Fruit fly (Drosophila melanogaster) whole organism, pupa: Measurements from ENCODE around the gene LManV.

Experiments
- CG32121 ChIP-seq: fragments of 200-800 bp; sonication (Bioruptor generic); IDR thresholded peaks from 2 replicates; pipeline ENCODE4 v1.3.6; 2022; ENCODE audit warnings: missing biosample characterization, missing genetic modification characterization
- CG8301 ChIP-seq: fragments of 200-800 bp; sonication (Bioruptor generic); optimal IDR thresholded peaks from 2 replicates; lab custom pipeline; 2018; ENCODE audit warnings: missing biosample characterization, mild to moderate bottlenecking, missing genetic modification characterization
- EcR ChIP-seq: fragments of 200-800 bp; sonication (Bioruptor generic); optimal IDR thresholded peaks from 3 replicates; lab custom pipeline; 2019; ENCODE audit warnings: missing biosample characterization, missing genetic modification characterization, mild to moderate bottlenecking, moderate library complexity, missing genetic modification reagents
- Pif1B ChIP-seq: fragments of 200-800 bp; sonication (Bioruptor generic); optimal IDR thresholded peaks from 3 replicates; lab custom pipeline; 2016; ENCODE audit warnings: missing biosample characterization, missing genetic modification characterization
- fd96Ca ChIP-seq: fragments of 200-800 bp; sonication (Bioruptor generic); IDR thresholded peaks from 3 replicates; pipeline ENCODE4 v1.3.6; 2022; ENCODE audit warnings: missing biosample characterization, missing genetic modification characterization

- no peak for TF ChIP-seq CG32121 (GFP tag; lab: Robert Waterston, UW)
- peak; percentile 21 for TF ChIP-seq EcR (GFP tag; lab: Kevin White, UChicago)
- TF ChIP-seq Pif1B (GFP tag; lab: Kevin White, UChicago): no peak
- peak; percentile 22; the same call in 1 of the 3 replicates for TF ChIP-seq fd96Ca (GFP tag; lab: Robert Waterston, UW)
- no peak for TF ChIP-seq CG8301 (tag; lab: Kevin White, UChicago)
Measured at dm6 chr2L:8825222-8825869, 49.3 kb upstream of the LManV start, which contains the start of gene SoxN.
